Worm (Caenorhabditis elegans): ENCODE measurements around the gene smg-4.

The smg-4 gene

ce11 chrV:9803176-9803575 lies 25.6 kb upstream of the smg-4 start, which contains the start of gene sru-39:
Gene sru-39, plus strand, starts transcription at chrV:9803476.
- TF ChIP-seq sea-1 (GFP tag; conservative IDR thresholded peaks at IDR 0.05) (no peak), ets-7 (tag; optimal IDR thresholded peaks at IDR 0.05) (no peak)

- no peak for TF ChIP-seq aly-1 (tag; optimal IDR thresholded peaks at IDR 0.05)
Measured at ce11 chrV:9801965-9802364, 24.4 kb upstream of the smg-4 start, which contains the start of gene F46B6.10. Gene F46B6.10, minus strand, starts transcription at chrV:9802065.

DNA sequence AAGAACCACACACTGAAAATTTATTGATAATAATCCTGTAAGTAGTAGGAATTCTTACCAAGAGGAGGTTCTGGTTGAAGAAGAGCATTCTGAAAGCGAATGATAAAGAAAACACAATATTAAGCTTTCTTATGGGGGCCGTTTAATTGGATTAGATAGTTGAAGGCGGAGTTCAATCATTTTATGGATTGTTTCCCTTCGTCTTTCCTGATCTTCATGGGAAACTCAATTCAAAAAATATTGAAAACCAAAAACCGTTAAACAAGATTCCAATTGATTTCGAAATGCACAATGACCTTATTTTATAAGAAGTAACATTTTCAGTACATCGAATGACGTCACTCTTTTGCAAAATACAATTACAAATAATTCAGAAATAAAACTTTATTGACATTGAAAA lies 21.5 kb upstream of the smg-4 start, which contains the start of gene F46B6.13:
F46B6.13 (minus strand) TSS at position 101 of the 400 bp plus-strand sequence.
- no peak for TF ChIP-seq ets-7 (tag; optimal IDR thresholded peaks at IDR 0.05)
- no peak for TF ChIP-seq tbx-37 (GFP tag; conservative IDR thresholded peaks at IDR 0.05)
- no peak for TF ChIP-seq hmg-4 (GFP tag; optimal IDR thresholded peaks at IDR 0.05)

DNA sequence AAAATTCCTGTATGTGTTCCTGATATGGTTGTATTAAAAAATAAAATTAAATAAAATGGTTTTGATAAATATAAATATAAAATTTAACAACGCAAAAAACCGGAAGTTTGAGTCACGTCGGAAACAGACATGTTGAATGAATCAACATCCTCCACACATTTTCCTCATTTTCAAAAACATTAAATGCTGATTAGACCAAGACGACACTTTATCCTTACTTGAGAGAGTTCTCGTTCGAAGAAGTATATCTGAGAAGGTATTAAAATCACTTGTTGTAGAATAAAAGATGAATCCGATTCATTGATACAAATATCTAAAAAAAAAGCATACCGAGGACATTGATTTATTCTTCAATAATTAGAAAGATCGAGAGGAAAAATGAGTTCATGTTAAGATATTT lies 20.7 kb upstream of the smg-4 start:
- TF ChIP-seq ets-7 (tag; optimal IDR thresholded peaks at IDR 0.05) (no peak), ceh-13 (GFP tag; optimal IDR thresholded peaks at IDR 0.05) (no peak), hnd-1 (tag; optimal IDR thresholded peaks at IDR 0.05) (no peak), ceh-36 (tag; optimal IDR thresholded peaks at IDR 0.05) (no peak), tbx-11 (GFP tag; IDR thresholded peaks at IDR 0.05) (no peak), aly-1 (tag; optimal IDR thresholded peaks at IDR 0.05) (no peak), sea-1 (GFP tag; conservative IDR thresholded peaks at IDR 0.05) (no peak), scrt-1 (GFP tag; IDR thresholded peaks at IDR 0.05) (no peak), B0310.2 (tag; optimal IDR thresholded peaks at IDR 0.05) (no peak)

DNA sequence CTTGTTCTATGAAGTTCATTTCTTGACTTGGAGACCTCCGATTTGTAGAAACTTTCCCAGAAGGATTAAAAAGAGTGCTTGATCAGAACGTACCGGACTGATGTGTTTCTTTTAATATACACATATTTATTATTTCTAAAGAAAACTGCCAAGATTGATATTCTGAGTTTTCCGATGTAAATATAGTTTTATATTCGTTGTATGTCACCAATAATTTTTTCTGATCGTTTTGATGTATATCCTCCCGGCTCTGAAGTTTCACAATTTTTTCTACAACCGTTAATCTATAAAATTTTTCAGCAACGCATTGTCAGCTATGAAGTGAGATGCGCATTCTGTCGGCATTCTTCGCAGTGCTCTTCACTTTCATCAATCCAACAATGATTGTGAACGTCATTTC lies 19.0 kb upstream of the smg-4 start, which contains the start of gene F46B6.9:
F46B6.9 (plus strand) TSS at position 301 of the 400 bp plus-strand sequence.
- no peak for TF ChIP-seq B0310.2 (tag; optimal IDR thresholded peaks at IDR 0.05)
- TF ChIP-seq aly-1 (tag; optimal IDR thresholded peaks at IDR 0.05): no peak
- TF ChIP-seq sea-1 (GFP tag; conservative IDR thresholded peaks at IDR 0.05): no peak
- TF ChIP-seq ceh-13 (GFP tag; optimal IDR thresholded peaks at IDR 0.05): no peak
- TF ChIP-seq flt-1 (GFP tag; IDR thresholded peaks at IDR 0.05): no peak
- TF ChIP-seq ets-7 (tag; optimal IDR thresholded peaks at IDR 0.05): no peak
- no peak for TF ChIP-seq hmg-4 (GFP tag; optimal IDR thresholded peaks at IDR 0.05)
- TF ChIP-seq pes-1 (GFP tag; IDR thresholded peaks at IDR 0.05): no peak
- TF ChIP-seq scrt-1 (GFP tag; IDR thresholded peaks at IDR 0.05): no peak
- no peak for TF ChIP-seq ceh-36 (tag; optimal IDR thresholded peaks at IDR 0.05)
- no peak for TF ChIP-seq tbx-37 (GFP tag; conservative IDR thresholded peaks at IDR 0.05)
- TF ChIP-seq hmbx-1 (tag; optimal IDR thresholded peaks at IDR 0.05): no peak
- TF ChIP-seq ama-1 (optimal IDR thresholded peaks at IDR 0.05): no peak
- TF ChIP-seq tbx-11 (GFP tag; IDR thresholded peaks at IDR 0.05): no peak
- TF ChIP-seq F13C5.2 (tag; optimal IDR thresholded peaks at IDR 0.05): no peak
- no peak for TF ChIP-seq hnd-1 (tag; optimal IDR thresholded peaks at IDR 0.05)
- TF ChIP-seq tra-4 (tag; optimal IDR thresholded peaks at IDR 0.05): no peak

DNA sequence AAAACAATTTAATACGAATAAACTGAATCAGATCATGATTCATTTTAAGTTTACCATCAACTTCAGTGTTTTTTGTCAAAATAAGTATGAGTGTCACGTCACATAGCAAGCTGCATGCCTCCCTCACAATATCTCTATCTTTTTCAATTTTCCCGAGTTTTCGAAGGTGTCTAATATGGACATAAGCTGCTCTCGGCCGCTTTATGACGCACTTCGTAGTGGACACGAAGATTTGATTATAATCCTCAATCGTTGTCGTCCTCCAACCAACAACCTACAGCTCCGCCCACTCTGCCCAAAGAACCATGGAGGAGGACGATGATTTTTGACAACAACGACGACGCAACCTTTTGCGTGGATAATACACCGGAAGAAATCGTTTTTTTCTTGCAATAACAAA lies 18.5 kb upstream of the smg-4 start:
- no peak for TF ChIP-seq hmg-4 (GFP tag; optimal IDR thresholded peaks at IDR 0.05)
- no peak for TF ChIP-seq F13C5.2 (tag; optimal IDR thresholded peaks at IDR 0.05)
- TF ChIP-seq hmbx-1 (tag; optimal IDR thresholded peaks at IDR 0.05): no peak
- no peak for TF ChIP-seq sea-1 (GFP tag; conservative IDR thresholded peaks at IDR 0.05)
- TF ChIP-seq ceh-36 (tag; optimal IDR thresholded peaks at IDR 0.05): no peak
- no peak for TF ChIP-seq pes-1 (GFP tag; IDR thresholded peaks at IDR 0.05)
- no peak for TF ChIP-seq ama-1 (optimal IDR thresholded peaks at IDR 0.05)
- TF ChIP-seq flt-1 (GFP tag; IDR thresholded peaks at IDR 0.05): no peak
- TF ChIP-seq ceh-13 (GFP tag; optimal IDR thresholded peaks at IDR 0.05): no peak
- TF ChIP-seq aly-1 (tag; optimal IDR thresholded peaks at IDR 0.05): no peak
- no peak for TF ChIP-seq tbx-37 (GFP tag; conservative IDR thresholded peaks at IDR 0.05)
- no peak for TF ChIP-seq tra-4 (tag; optimal IDR thresholded peaks at IDR 0.05)
- TF ChIP-seq B0310.2 (tag; optimal IDR thresholded peaks at IDR 0.05): no peak
- TF ChIP-seq hnd-1 (tag; optimal IDR thresholded peaks at IDR 0.05): no peak
- no peak for TF ChIP-seq ets-7 (tag; optimal IDR thresholded peaks at IDR 0.05)
- TF ChIP-seq scrt-1 (GFP tag; IDR thresholded peaks at IDR 0.05): no peak
- no peak for TF ChIP-seq tbx-11 (GFP tag; IDR thresholded peaks at IDR 0.05)

DNA sequence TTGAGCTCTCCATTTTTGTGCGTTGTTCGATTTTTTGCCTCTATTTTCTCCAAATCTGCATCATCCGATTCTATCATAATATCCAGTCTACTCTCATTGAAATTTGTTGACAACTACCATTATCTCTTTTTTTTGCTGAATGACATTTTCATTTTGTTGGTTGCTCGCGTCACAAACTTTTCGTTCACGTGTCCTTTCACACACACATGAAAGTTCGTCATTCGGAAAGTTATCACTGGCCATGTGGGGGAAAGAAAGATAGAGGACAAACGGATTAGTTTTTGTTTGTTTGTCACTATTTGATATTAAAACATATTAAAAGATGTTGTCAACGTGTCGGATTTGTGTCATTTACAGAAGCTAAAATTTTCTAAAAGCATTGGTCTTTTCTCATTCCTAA lies 17.5 kb upstream of the smg-4 start:
- TF ChIP-seq sea-1 (GFP tag; conservative IDR thresholded peaks at IDR 0.05) (no peak), tbx-37 (GFP tag; conservative IDR thresholded peaks at IDR 0.05) (no peak)

- TF ChIP-seq ets-7 (tag; optimal IDR thresholded peaks at IDR 0.05): no peak
- TF ChIP-seq pes-1 (GFP tag; IDR thresholded peaks at IDR 0.05): no peak
- TF ChIP-seq hnd-1 (tag; optimal IDR thresholded peaks at IDR 0.05): no peak
- TF ChIP-seq tra-4 (tag; optimal IDR thresholded peaks at IDR 0.05): no peak
- TF ChIP-seq ama-1 (optimal IDR thresholded peaks at IDR 0.05): no peak
- no peak for TF ChIP-seq F13C5.2 (tag; optimal IDR thresholded peaks at IDR 0.05)
- no peak for TF ChIP-seq aly-1 (tag; optimal IDR thresholded peaks at IDR 0.05)
- TF ChIP-seq hmg-4 (GFP tag; optimal IDR thresholded peaks at IDR 0.05): no peak
- TF ChIP-seq tbx-11 (GFP tag; IDR thresholded peaks at IDR 0.05): no peak
- no peak for TF ChIP-seq B0310.2 (tag; optimal IDR thresholded peaks at IDR 0.05)
- no peak for TF ChIP-seq scrt-1 (GFP tag; IDR thresholded peaks at IDR 0.05)
- no peak for TF ChIP-seq ceh-36 (tag; optimal IDR thresholded peaks at IDR 0.05)
- TF ChIP-seq flt-1 (GFP tag; IDR thresholded peaks at IDR 0.05): no peak
- no peak for TF ChIP-seq sea-1 (GFP tag; conservative IDR thresholded peaks at IDR 0.05)
- TF ChIP-seq hmbx-1 (tag; optimal IDR thresholded peaks at IDR 0.05): no peak
- TF ChIP-seq ceh-13 (GFP tag; optimal IDR thresholded peaks at IDR 0.05): no peak
- TF ChIP-seq tbx-37 (GFP tag; conservative IDR thresholded peaks at IDR 0.05): no peak
Measured at ce11 chrV:9791332-9791731, 13.8 kb upstream of the smg-4 start, which contains the start of gene lipl-2. Gene lipl-2, plus strand, starts transcription at chrV:9791567.

All from whole organism, early embryonic.